Worm (Caenorhabditis elegans) whole organism, L3 larva: Measurements from ENCODE around the gene C08E8.4.

Experiments
- R02D3.7 ChIP-seq: fragments of 150-350 bp; optimal IDR thresholded peaks from 2 replicates; lab custom pipeline; 2014; ENCODE audit warnings: missing biosample characterization, missing genetic modification characterization
- ZK546.5 ChIP-seq: sonication (generic microtip); optimal IDR thresholded peaks from 2 replicates; lab custom pipeline; 2017; ENCODE audit warnings: missing biosample characterization, missing genetic modification characterization
- aly-2 ChIP-seq: fragments of 150-350 bp; optimal IDR thresholded peaks from 2 replicates; lab custom pipeline; 2014; ENCODE audit warnings: missing biosample characterization, missing genetic modification characterization
- ama-1 ChIP-seq: fragments of 150-350 bp; optimal IDR thresholded peaks from 2 replicates; lab custom pipeline; 2018
- ceh-16 ChIP-seq: sonication (generic microtip); optimal IDR thresholded peaks from 2 replicates; lab custom pipeline; 2017; ENCODE audit warnings: missing biosample characterization, missing genetic modification characterization
- ceh-82 ChIP-seq: fragments of 150-350 bp; optimal IDR thresholded peaks from 2 replicates; lab custom pipeline; 2014; ENCODE audit warnings: missing biosample characterization, missing genetic modification characterization
- ceh-9 ChIP-seq: sonication (generic microtip); optimal IDR thresholded peaks from 2 replicates; lab custom pipeline; 2018; ENCODE audit warnings: missing biosample characterization, missing genetic modification characterization
- egl-27 ChIP-seq: sonication (generic microtip); optimal IDR thresholded peaks from 4 replicates; lab custom pipeline; 2017; ENCODE audit warnings: missing biosample characterization, missing genetic modification reagents, missing genetic modification characterization
- elt-1 ChIP-seq: fragments of 150-350 bp; optimal IDR thresholded peaks from 2 replicates; lab custom pipeline; 2014; ENCODE audit warnings: missing biosample characterization, missing genetic modification characterization
- elt-2 ChIP-seq: sonication (generic microtip); optimal IDR thresholded peaks from 2 replicates; lab custom pipeline; 2016; ENCODE audit warnings: missing genetic modification reagents, mild to moderate bottlenecking, missing genetic modification characterization, missing compliant biosample characterization
- elt-3 ChIP-seq, 3 experiments: fragments of 150-350 bp in 1 of 3; sonication (generic microtip) in 2 of 3; optimal IDR thresholded peaks; 2 replicates in 2 of 3; 4 replicates in 1 of 3; lab custom pipeline; 2014 to 2017; ENCODE audit warnings: missing biosample characterization in 3 of 3, missing genetic modification characterization in 3 of 3
- eor-1 ChIP-seq, 2 experiments: fragments of 150-350 bp; optimal IDR thresholded peaks; 2 replicates each; lab custom pipeline; 2014 to 2018; ENCODE audit warnings: missing biosample characterization in 2 of 2, missing genetic modification characterization in 2 of 2
- fkh-10 ChIP-seq: sonication (generic microtip); optimal IDR thresholded peaks from 2 replicates; lab custom pipeline; 2017; ENCODE audit warnings: missing biosample characterization, missing genetic modification reagents, missing genetic modification characterization
- hmg-11 ChIP-seq: sonication (generic microtip); optimal IDR thresholded peaks from 2 replicates; lab custom pipeline; 2016; ENCODE audit warnings: missing genetic modification characterization, missing compliant biosample characterization
- jun-1 ChIP-seq: fragments of 150-350 bp; optimal IDR thresholded peaks from 2 replicates; lab custom pipeline; 2014; ENCODE audit warnings: missing biosample characterization, missing genetic modification reagents, missing genetic modification characterization
- lin-15B ChIP-seq: fragments of 150-350 bp; optimal IDR thresholded peaks from 2 replicates; lab custom pipeline; 2014; ENCODE audit warnings: missing biosample characterization, missing genetic modification characterization
- lin-39 ChIP-seq: fragments of 150-350 bp; optimal IDR thresholded peaks from 2 replicates; lab custom pipeline; 2018; ENCODE audit warnings: missing biosample characterization, missing genetic modification reagents, missing genetic modification characterization
- lsy-12 ChIP-seq: sonication (generic microtip); optimal IDR thresholded peaks from 2 replicates; lab custom pipeline; 2016; ENCODE audit warnings: mild to moderate bottlenecking, missing genetic modification characterization, missing compliant biosample characterization
- mdl-1 ChIP-seq: fragments of 150-350 bp; optimal IDR thresholded peaks from 2 replicates; lab custom pipeline; 2014; ENCODE audit warnings: missing biosample characterization, missing genetic modification characterization
- mml-1 ChIP-seq: fragments of 150-350 bp; sonication (generic microtip); optimal IDR thresholded peaks from 3 replicates; lab custom pipeline; 2014; ENCODE audit warnings: missing biosample characterization, missing genetic modification characterization
- nhr-11 ChIP-seq: fragments of 150-350 bp; optimal IDR thresholded peaks from 2 replicates; lab custom pipeline; 2014; ENCODE audit warnings: missing biosample characterization, missing genetic modification characterization
- nhr-12 ChIP-seq: fragments of 150-350 bp; optimal IDR thresholded peaks from 2 replicates; lab custom pipeline; 2014; ENCODE audit warnings: missing biosample characterization, missing genetic modification characterization
- nhr-23 ChIP-seq: fragments of 150-350 bp; optimal IDR thresholded peaks from 2 replicates; lab custom pipeline; 2014; ENCODE audit warnings: missing biosample characterization, missing genetic modification reagents, missing genetic modification characterization
- nhr-237 ChIP-seq: fragments of 150-350 bp; optimal IDR thresholded peaks from 2 replicates; lab custom pipeline; 2014; ENCODE audit warnings: missing biosample characterization, missing genetic modification characterization
- nhr-25 ChIP-seq: sonication (generic microtip); optimal IDR thresholded peaks from 2 replicates; lab custom pipeline; 2017; ENCODE audit warnings: missing biosample characterization, missing genetic modification characterization
- nhr-28 ChIP-seq: fragments of 150-350 bp; optimal IDR thresholded peaks from 2 replicates; lab custom pipeline; 2014; ENCODE audit warnings: missing biosample characterization, missing genetic modification characterization
- nhr-67 ChIP-seq: fragments of 150-350 bp; optimal IDR thresholded peaks from 2 replicates; lab custom pipeline; 2014; ENCODE audit warnings: missing biosample characterization, missing genetic modification characterization
- nhr-77 ChIP-seq: fragments of 150-350 bp; optimal IDR thresholded peaks from 2 replicates; lab custom pipeline; 2014; ENCODE audit warnings: missing biosample characterization, missing genetic modification characterization
- pha-4 ChIP-seq: fragments of 150-350 bp; optimal IDR thresholded peaks from 2 replicates; lab custom pipeline; 2014; ENCODE audit warnings: missing biosample characterization, missing genetic modification reagents, missing genetic modification characterization
- pqm-1 ChIP-seq: fragments of 150-350 bp; optimal IDR thresholded peaks from 2 replicates; lab custom pipeline; 2017; ENCODE audit warnings: missing biosample characterization, missing genetic modification characterization, inconsistent platforms
- sea-2 ChIP-seq: fragments of 150-350 bp; sonication (generic microtip); optimal IDR thresholded peaks from 4 replicates; lab custom pipeline; 2014; ENCODE audit warnings: missing biosample characterization, missing genetic modification reagents, missing genetic modification characterization
- skn-1 ChIP-seq: fragments of 150-350 bp; optimal IDR thresholded peaks from 2 replicates; lab custom pipeline; 2014; ENCODE audit warnings: missing biosample characterization, missing genetic modification characterization
- snpc-4 ChIP-seq: fragments of 150-350 bp; optimal IDR thresholded peaks from 2 replicates; lab custom pipeline; 2014; ENCODE audit warnings: missing biosample characterization, missing genetic modification characterization
- unc-39 ChIP-seq: sonication (generic microtip); optimal IDR thresholded peaks from 4 replicates; lab custom pipeline; 2017; ENCODE audit warnings: missing biosample characterization, missing genetic modification characterization
- unc-62 ChIP-seq: fragments of 150-350 bp; sonication (generic microtip); optimal IDR thresholded peaks from 4 replicates; lab custom pipeline; 2014; ENCODE audit warnings: missing biosample characterization, missing genetic modification reagents, missing genetic modification characterization
- ztf-11 ChIP-seq: fragments of 150-350 bp; optimal IDR thresholded peaks from 2 replicates; lab custom pipeline; 2014; ENCODE audit warnings: missing biosample characterization, missing genetic modification characterization
- ztf-4 ChIP-seq: fragments of 150-350 bp; optimal IDR thresholded peaks from 2 replicates; lab custom pipeline; 2014; ENCODE audit warnings: missing biosample characterization, missing genetic modification characterization

The C08E8.4 gene

DNA sequence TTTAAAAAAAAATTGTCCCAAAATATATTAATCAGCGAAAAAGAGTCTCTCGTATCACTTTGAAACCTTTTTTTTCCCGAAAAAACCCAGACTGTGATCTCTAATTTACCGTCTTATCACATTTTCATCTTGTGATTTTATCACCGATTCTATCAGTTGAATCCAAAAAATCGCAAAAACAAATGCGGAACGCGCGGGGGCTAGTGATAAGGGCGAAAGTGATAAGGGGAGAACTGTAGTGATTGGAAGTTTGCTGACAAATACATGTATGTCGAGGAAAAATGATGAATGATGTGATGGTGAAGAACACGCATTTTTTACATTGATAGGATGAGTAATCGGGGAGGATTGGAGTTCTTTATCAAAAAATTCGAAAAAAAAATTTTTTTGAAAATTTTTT is 25.6 kb upstream of the C08E8.4 start (continued):
- TF ChIP-seq R02D3.7 (tag; lab: Kevin White, UChicago) (no peak), ceh-82 (tag; lab: Kevin White, UChicago) (no peak), lin-15B (tag; lab: Kevin White, UChicago) (no peak), ztf-4 (no peak)

DNA sequence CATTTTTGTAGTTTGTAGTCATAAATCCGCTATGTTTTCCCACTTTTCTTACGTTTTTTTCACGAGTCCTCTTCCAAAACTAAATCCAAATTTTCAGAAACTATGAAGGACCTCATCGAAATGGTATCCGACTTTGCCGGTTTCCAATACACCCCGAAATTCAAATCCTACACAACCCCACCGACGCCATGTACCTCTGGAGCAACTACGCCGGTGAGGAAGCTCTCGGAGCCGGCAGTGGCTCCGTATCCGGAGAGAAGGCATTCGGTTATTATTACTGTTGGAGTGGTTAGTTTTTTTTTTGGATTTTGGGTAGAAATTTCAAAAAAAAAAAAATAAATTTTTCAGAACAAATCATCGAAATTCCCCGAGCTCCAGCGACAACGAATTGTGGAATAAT is 21.6 kb upstream of the C08E8.4 start, which contains the start of gene C08E8.3:
C08E8.3 (plus strand) TSS at position 84 of the 400 bp plus-strand sequence.
- TF ChIP-seq ceh-16 (no peak), nhr-11 (tag; lab: Kevin White, UChicago) (no peak), nhr-23 (tag; lab: Kevin White, UChicago) (no peak), nhr-12 (tag; lab: Kevin White, UChicago) (no peak), pqm-1 (tag; lab: Kevin White, UChicago) (no peak), R02D3.7 (tag; lab: Kevin White, UChicago) (no peak), lin-15B (tag; lab: Kevin White, UChicago) (no peak), nhr-67 (no peak), sea-2 (GFP tag; lab: Kevin White, UChicago) (no peak), nhr-28 (tag; lab: Kevin White, UChicago) (no peak), elt-2 (tag; lab: Kevin White, UChicago) (no peak), ceh-9 (tag; lab: Kevin White, UChicago) (no peak), ztf-4 (no peak), ztf-11 (tag; lab: Kevin White, UChicago) (no peak), unc-39 (tag; lab: Kevin White, UChicago) (no peak)

DNA sequence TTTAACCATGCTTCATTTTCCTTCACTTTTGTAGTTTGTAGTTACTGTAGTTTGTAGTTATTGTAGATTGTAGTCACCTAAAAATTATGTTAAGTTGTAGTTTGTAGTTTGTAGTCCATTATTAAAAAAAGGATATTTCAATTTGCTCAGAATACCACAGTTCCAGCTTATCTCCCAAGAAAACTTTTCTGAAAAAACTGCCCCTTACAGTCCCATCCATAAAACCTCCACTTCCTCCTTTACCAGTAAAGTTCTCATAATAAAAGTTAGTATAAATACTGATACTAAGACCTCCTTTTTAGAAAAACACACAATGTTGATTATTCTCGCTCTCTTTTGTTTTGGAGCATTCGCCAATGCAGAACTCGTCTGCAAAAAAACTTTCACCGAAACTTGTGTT is 20.9 kb upstream of the C08E8.4 start, which contains the start of gene C08E8.11:
C08E8.11 (plus strand) TSS at position 301 of the 400 bp plus-strand sequence.
- TF ChIP-seq aly-2 (tag; lab: Kevin White, UChicago) (no peak), mdl-1 (tag; lab: Kevin White, UChicago) (no peak), skn-1 (tag; lab: Kevin White, UChicago) (no peak), mml-1 (tag; lab: Kevin White, UChicago) (no peak), snpc-4 (no peak), nhr-237 (tag; lab: Kevin White, UChicago) (no peak), ama-1 (lab: Kevin White, UChicago) (no peak), hmg-11 (no peak), R02D3.7 (tag; lab: Kevin White, UChicago) (no peak), eor-1 (tag; optimal IDR thresholded peaks at IDR 0.05; lab: Kevin White, UChicago) (no peak), unc-62 (no peak), ZK546.5 (tag; lab: Kevin White, UChicago) (no peak), jun-1 (no peak), pha-4 (no peak)
- TF ChIP-seq, all 47 proteins: peak for 0

DNA sequence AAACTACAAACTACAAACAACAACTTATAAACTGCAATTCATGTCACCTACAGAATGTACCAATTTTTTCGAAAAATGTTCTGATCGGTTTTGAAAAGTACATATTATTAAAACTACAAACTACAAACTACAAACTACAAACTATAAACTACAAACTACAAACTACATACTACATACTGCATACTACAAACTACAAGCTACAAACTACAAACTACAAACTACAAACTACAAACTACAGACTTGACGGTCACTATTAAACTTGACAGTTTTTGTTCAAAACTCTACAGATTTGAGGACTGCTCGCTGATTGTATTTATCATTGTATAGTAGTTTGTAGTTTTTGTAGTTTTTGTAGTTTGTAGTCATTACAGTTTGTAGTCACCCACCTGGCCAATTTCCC is 17.3 kb upstream of the C08E8.4 start:
- no peak for TF ChIP-seq nhr-25 (tag; lab: Kevin White, UChicago)
- no peak for TF ChIP-seq nhr-67
- TF ChIP-seq ceh-9 (tag; lab: Kevin White, UChicago): no peak
- no peak for TF ChIP-seq elt-1 (tag; lab: Kevin White, UChicago)
- TF ChIP-seq nhr-77 (tag; lab: Kevin White, UChicago): no peak
- no peak for TF ChIP-seq unc-39 (tag; lab: Kevin White, UChicago)
- no peak for TF ChIP-seq fkh-10
- TF ChIP-seq ZK546.5 (tag; lab: Kevin White, UChicago): no peak
- no peak for TF ChIP-seq egl-27

DNA sequence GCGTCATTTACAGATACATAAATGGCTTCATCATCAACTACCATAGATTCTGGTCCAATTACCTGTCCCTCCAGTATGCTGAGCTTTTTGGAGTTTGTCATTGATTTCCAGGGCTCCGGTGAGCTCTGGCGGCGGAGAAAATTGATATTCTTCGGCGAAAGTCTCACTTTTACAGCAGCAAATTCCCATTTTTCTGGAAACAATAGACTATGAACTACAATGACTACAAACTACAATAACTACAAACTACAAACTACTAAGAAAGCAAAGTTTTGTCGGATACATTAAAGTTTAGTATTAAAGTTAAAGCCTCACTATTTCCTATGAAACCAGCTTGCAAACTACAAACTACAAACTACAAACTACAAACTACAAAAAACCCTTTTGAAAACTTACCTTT is 15.9 kb upstream of the C08E8.4 start, which contains the start of gene C08E8.2:
C08E8.2 (minus strand) TSS at position 101 of the 400 bp plus-strand sequence.
- TF ChIP-seq ceh-82 (tag; lab: Kevin White, UChicago): no peak
- no peak for TF ChIP-seq mml-1 (tag; lab: Kevin White, UChicago)
- no peak for TF ChIP-seq elt-3 (tag; optimal IDR thresholded peaks at IDR 0.05; lab: Kevin White, UChicago)
- no peak for TF ChIP-seq jun-1
- no peak for TF ChIP-seq lsy-12 (tag; lab: Kevin White, UChicago)
- no peak for TF ChIP-seq lin-39 (tag; lab: Kevin White, UChicago)
- no peak for TF ChIP-seq ceh-9 (tag; lab: Kevin White, UChicago)
